Worm (Caenorhabditis elegans): ENCODE results near the gene T07D4.2.

The T07D4.2 gene

ce11 chrII:8873842-8874241 is at the start of gene T07D4.2:
Gene T07D4.2 (minus strand): TSS chrII:8873942.
- no peak for TF ChIP-seq hlh-4 (tag; optimal IDR thresholded peaks at IDR 0.05)
- no peak for TF ChIP-seq pax-3 (tag; optimal IDR thresholded peaks at IDR 0.05)
- TF ChIP-seq Y116A8C.19 (tag; optimal IDR thresholded peaks at IDR 0.05; ENCODE audit: borderline replicate concordance) = no peak
- TF ChIP-seq zip-4 (GFP tag; optimal IDR thresholded peaks at IDR 0.05) = no peak
- no peak for TF ChIP-seq dsc-1 (tag; optimal IDR thresholded peaks at IDR 0.05)
- peak; percentile 12 for TF ChIP-seq rnt-1 (tag; optimal IDR thresholded peaks at IDR 0.05)

- TF ChIP-seq nhr-90 (tag; optimal IDR thresholded peaks at IDR 0.05; ENCODE audit: poor library complexity) (no peak), aha-1 (tag; optimal IDR thresholded peaks at IDR 0.05) (no peak), Y116A8C.19 (tag; optimal IDR thresholded peaks at IDR 0.05; ENCODE audit: borderline replicate concordance) (no peak), swsn-7 (tag; optimal IDR thresholded peaks at IDR 0.05) (no peak), nhr-28 (tag; optimal IDR thresholded peaks at IDR 0.05) (no peak), nhr-71 (tag; optimal IDR thresholded peaks at IDR 0.05) (no peak), nhr-20 (tag; optimal IDR thresholded peaks at IDR 0.05) (no peak)
These were observed 49.4 kb upstream of the T07D4.2 start for ce11 chrII:8923187-8923586.

- TF ChIP-seq lin-14 (GFP tag; optimal IDR thresholded peaks at IDR 0.05) (peak; percentile 6), elt-2 (tag; optimal IDR thresholded peaks at IDR 0.05) (peak; percentile 35), hlh-4 (tag; optimal IDR thresholded peaks at IDR 0.05) (no peak), unc-130 (tag; optimal IDR thresholded peaks at IDR 0.05) (no peak)
These were observed 48.4 kb upstream of the T07D4.2 start, which contains the start of gene B0457.6 for ce11 chrII:8922140-8922539. Gene B0457.6 (plus strand): TSS chrII:8922423.

- TF ChIP-seq jun-1 (tag; optimal IDR thresholded peaks at IDR 0.05) (no peak), skn-1 (tag; optimal IDR thresholded peaks at IDR 0.05) (no peak), lir-3 (tag; optimal IDR thresholded peaks at IDR 0.05; ENCODE audit: poor library complexity) (no peak), sup-37 (GFP tag; optimal IDR thresholded peaks at IDR 0.05) (no peak), unc-62 (GFP tag; optimal IDR thresholded peaks at IDR 0.05) (no peak), ceh-82 (tag; optimal IDR thresholded peaks at IDR 0.05) (no peak), alr-1 (tag; optimal IDR thresholded peaks at IDR 0.05; ENCODE audit: borderline replicate concordance) (no peak), mdl-1 (tag; optimal IDR thresholded peaks at IDR 0.05) (no peak), hpl-2 (GFP tag; optimal IDR thresholded peaks at IDR 0.05) (no peak), fkh-4 (tag; optimal IDR thresholded peaks at IDR 0.05; ENCODE audit: borderline replicate concordance) (no peak), nhr-12 (tag; optimal IDR thresholded peaks at IDR 0.05) (no peak), F16B12.6 (tag; optimal IDR thresholded peaks at IDR 0.05) (no peak), ces-1 (GFP tag; optimal IDR thresholded peaks at IDR 0.05) (no peak), egl-13 (tag; optimal IDR thresholded peaks at IDR 0.05) (no peak), ceh-90 (tag; optimal IDR thresholded peaks at IDR 0.05) (no peak), C16A3.4 (tag; optimal IDR thresholded peaks at IDR 0.05) (no peak), ztf-11 (tag; optimal IDR thresholded peaks at IDR 0.05) (no peak), fos-1 (tag; optimal IDR thresholded peaks at IDR 0.05) (no peak), ama-1 (optimal IDR thresholded peaks at IDR 0.05) (no peak), zag-1 (tag; optimal IDR thresholded peaks at IDR 0.05) (no peak)
These were observed 47.7 kb upstream of the T07D4.2 start for ce11 chrII:8921456-8921855.

- no peak for TF ChIP-seq F16B12.6 (tag; optimal IDR thresholded peaks at IDR 0.05)
- TF ChIP-seq elt-2 (tag; optimal IDR thresholded peaks at IDR 0.05) = no peak
- no peak for TF ChIP-seq lsy-2 (tag; optimal IDR thresholded peaks at IDR 0.05)
- TF ChIP-seq lin-14 (GFP tag; optimal IDR thresholded peaks at IDR 0.05) = peak; percentile 11
- no peak for TF ChIP-seq aha-1 (tag; optimal IDR thresholded peaks at IDR 0.05)
- no peak for TF ChIP-seq nhr-76 (tag; optimal IDR thresholded peaks at IDR 0.05)
These were observed 47.2 kb upstream of the T07D4.2 start for ce11 chrII:8920955-8921354.

Measured in whole organism, L1 larva.